Worm (Caenorhabditis elegans): Measurements from ENCODE around the gene R07E5.19.

The R07E5.19 gene

ce11 chrIII:4407144-4407543 lies 10.7 kb downstream of the R07E5.19 start, which contains the start of gene prdx-3:
TSS of gene prdx-3 (plus strand) at chrIII:4407444.
- TF ChIP-seq ceh-88 (GFP tag; IDR thresholded peaks at IDR 0.05) (no peak), ces-1 (GFP tag; optimal IDR thresholded peaks at IDR 0.05) (no peak), unc-130 (tag; optimal IDR thresholded peaks at IDR 0.05) (no peak), mep-1 (tag; optimal IDR thresholded peaks at IDR 0.05) (no peak), F16B12.6 (tag; optimal IDR thresholded peaks at IDR 0.05) (no peak), fkh-8 (tag; optimal IDR thresholded peaks at IDR 0.05) (no peak), snu-23 (GFP tag; optimal IDR thresholded peaks at IDR 0.05) (no peak), lin-14 (GFP tag; optimal IDR thresholded peaks at IDR 0.05) (no peak), dsc-1 (tag; optimal IDR thresholded peaks at IDR 0.05) (no peak)

- TF ChIP-seq swsn-7 (tag; optimal IDR thresholded peaks at IDR 0.05) (no peak), C34B4.2 (tag; optimal IDR thresholded peaks at IDR 0.05) (no peak), elt-3 (tag; optimal IDR thresholded peaks at IDR 0.05) (no peak), nhr-77 (tag; optimal IDR thresholded peaks at IDR 0.05) (no peak), unc-30 (tag; optimal IDR thresholded peaks at IDR 0.05) (no peak), aly-2 (tag; optimal IDR thresholded peaks at IDR 0.05) (no peak), efl-1 (optimal IDR thresholded peaks at IDR 0.05) (no peak), efl-1 (GFP tag; optimal IDR thresholded peaks at IDR 0.05 in 1 of 2) (no peak), pax-3 (tag; optimal IDR thresholded peaks at IDR 0.05) (no peak), hlh-4 (tag; optimal IDR thresholded peaks at IDR 0.05) (no peak), lin-39 (tag; optimal IDR thresholded peaks at IDR 0.05) (no peak), lin-35 (GFP tag; optimal IDR thresholded peaks at IDR 0.05) (no peak), nhr-85 (tag) (no peak), lsy-2 (tag; optimal IDR thresholded peaks at IDR 0.05) (no peak), egl-13 (tag; optimal IDR thresholded peaks at IDR 0.05) (no peak)
Observed at ce11 chrIII:4405986-4406385, 11.9 kb downstream of the R07E5.19 start, which contains the start of gene rnp-4. TSS of gene rnp-4 (plus strand) at chrIII:4406286.

ce11 chrIII:4404339-4404836 lies 13.5 kb downstream of the R07E5.19 start, which contains the start of the genes R07E5.17 and snfc-5:
TSS of gene R07E5.17 (minus strand) at chrIII:4404436.
TSS of gene snfc-5 (plus strand) at chrIII:4404786.
- TF ChIP-seq ces-1 (GFP tag; optimal IDR thresholded peaks at IDR 0.05) (no peak), lin-15B (tag; optimal IDR thresholded peaks at IDR 0.05) (peak; percentile 54), C04F5.9 (tag; optimal IDR thresholded peaks at IDR 0.05) (no peak), ceh-90 (tag; optimal IDR thresholded peaks at IDR 0.05) (no peak), nhr-20 (tag; optimal IDR thresholded peaks at IDR 0.05) (no peak), unc-98 (GFP tag; IDR thresholded peaks at IDR 0.05) (no peak), rnt-1 (tag; optimal IDR thresholded peaks at IDR 0.05) (no peak), ets-5 (GFP tag; IDR thresholded peaks at IDR 0.05) (no peak), snpc-4 (tag; optimal IDR thresholded peaks at IDR 0.05) (peak; percentile 18), fos-1 (tag; optimal IDR thresholded peaks at IDR 0.05) (peak; percentile 2), nhr-77 (tag; optimal IDR thresholded peaks at IDR 0.05) (peak; percentile 4), zag-1 (tag; optimal IDR thresholded peaks at IDR 0.05) (no peak), xbp-1 (tag; optimal IDR thresholded peaks at IDR 0.05) (peak; percentile 15), pqm-1 (tag; optimal IDR thresholded peaks at IDR 0.05) (no peak), efl-3 (GFP tag; optimal IDR thresholded peaks at IDR 0.05) (no peak), lin-13 (GFP tag; optimal IDR thresholded peaks at IDR 0.05) (no peak), mdl-1 (tag; optimal IDR thresholded peaks at IDR 0.05) (peak in 1 of 2 experiments; percentile 46), elt-2 (tag; optimal IDR thresholded peaks at IDR 0.05) (no peak), mep-1 (tag; optimal IDR thresholded peaks at IDR 0.05) (peak; percentile 59), ceh-82 (tag; optimal IDR thresholded peaks at IDR 0.05) (peak in 1 of 3 experiments; percentile 42), sptf-1 (tag; optimal IDR thresholded peaks at IDR 0.05) (no peak), Y116A8C.19 (tag; optimal IDR thresholded peaks at IDR 0.05; ENCODE audit: borderline replicate concordance) (no peak), lsy-2 (tag; optimal IDR thresholded peaks at IDR 0.05) (peak; percentile 26 to 78), unc-30 (tag; optimal IDR thresholded peaks at IDR 0.05) (no peak), pag-3 (tag; optimal IDR thresholded peaks at IDR 0.05; ENCODE audit: borderline replicate concordance, insufficient read depth) (no peak), F16B12.6 (tag; optimal IDR thresholded peaks at IDR 0.05) (peak; percentile 46), lin-35 (GFP tag; optimal IDR thresholded peaks at IDR 0.05) (peak; percentile 48 to 80), blmp-1 (tag; optimal IDR thresholded peaks at IDR 0.05) (peak; percentile 52), lin-39 (tag; optimal IDR thresholded peaks at IDR 0.05) (no peak), isw-1 (GFP tag; IDR thresholded peaks at IDR 0.05) (no peak), fkh-8 (tag; optimal IDR thresholded peaks at IDR 0.05) (peak; percentile 14), efl-1 (optimal IDR thresholded peaks at IDR 0.05) (peak; percentile 51 to 59), efl-1 (GFP tag; optimal IDR thresholded peaks at IDR 0.05 in 1 of 2) (peak; percentile 46 to 68), aly-2 (tag; optimal IDR thresholded peaks at IDR 0.05) (no peak), hlh-4 (tag; optimal IDR thresholded peaks at IDR 0.05) (no peak), C16A3.4 (tag; optimal IDR thresholded peaks at IDR 0.05) (peak; percentile 55), dpl-1 (GFP tag; optimal IDR thresholded peaks at IDR 0.05) (peak; percentile 34 to 71 (median 52))
